Fruit fly (Drosophila melanogaster) whole organism, wandering third instar larva: Measurements from ENCODE around the gene CG8042.

Experiments
- Abd-B ChIP-seq: fragments of >200 bp; optimal IDR thresholded peaks from 2 replicates; lab custom pipeline; 2017; ENCODE audit warnings: missing biosample characterization, missing genetic modification characterization
- CG9705 ChIP-seq: fragments of 200-800 bp; sonication (Bioruptor generic); optimal IDR thresholded peaks from 2 replicates; lab custom pipeline; 2018; ENCODE audit warnings: missing biosample characterization, mild to moderate bottlenecking, missing genetic modification characterization
- h ChIP-seq: fragments of 200-800 bp; sonication (Bioruptor generic); optimal IDR thresholded peaks from 3 replicates; lab custom pipeline; 2016; ENCODE audit warnings: missing biosample characterization, mild to moderate bottlenecking, missing genetic modification characterization
- pan ChIP-seq: fragments of >200 bp; optimal IDR thresholded peaks from 2 replicates; lab custom pipeline; 2017
- rgr ChIP-seq: fragments of 200-800 bp; sonication (Bioruptor generic); optimal IDR thresholded peaks from 3 replicates; lab custom pipeline; 2016; ENCODE audit warnings: missing biosample characterization, mild to moderate bottlenecking, missing genetic modification characterization
- tai ChIP-seq: sonication (Bioruptor generic); optimal IDR thresholded peaks from 2 replicates; lab custom pipeline; 2016; ENCODE audit warnings: missing biosample characterization, missing genetic modification characterization
- usp ChIP-seq: fragments of >200 bp; optimal IDR thresholded peaks from 2 replicates; lab custom pipeline; 2017; ENCODE audit warnings: missing biosample characterization, missing genetic modification characterization

dm6 chr3L:7983602-7984223, 8.9 kb upstream of the CG8042 start:
- TF ChIP-seq CG9705 (GFP tag; lab: Kevin White, UChicago) (no peak), rgr (no peak), pan (lab: Kevin White, UChicago) (no peak), Abd-B (no peak), tai (GFP tag; lab: Kevin White, UChicago) (no peak), h (GFP tag; lab: Kevin White, UChicago) (no peak), usp (GFP tag; lab: Kevin White, UChicago) (no peak)
